Fruit fly (Drosophila melanogaster): ENCODE data around the gene cal1.
A peak's percentile ranks its signal among the peaks of the same experiment; 100 is the strongest.

The cal1 gene

DNA sequence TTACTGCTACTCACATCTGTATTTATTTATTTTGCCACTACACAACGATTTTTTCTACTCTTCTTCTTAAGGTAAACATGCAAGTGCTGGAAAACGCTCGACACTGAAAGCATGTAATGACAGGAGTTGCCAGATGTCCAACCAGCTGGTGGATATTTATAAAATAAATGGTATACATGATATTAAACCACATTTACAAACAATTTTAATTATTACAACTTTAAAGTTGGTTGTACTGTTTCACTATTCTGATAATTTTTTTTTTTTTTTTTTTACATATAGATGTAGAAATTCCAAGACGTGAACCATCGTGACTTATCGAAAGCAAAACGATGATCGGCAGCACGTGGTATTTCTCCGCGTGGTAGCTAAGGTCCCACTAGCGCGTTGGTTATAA, 8.2 kb upstream of the cal1 start, which contains the start of the genes Keap1 and kuk (continued):
- TF ChIP-seq CG10209 (GFP tag; optimal IDR thresholded peaks at IDR 0.05): peak; percentile 41
- TF ChIP-seq CG15601 (tag; optimal IDR thresholded peaks at IDR 0.05): peak; percentile 1
- TF ChIP-seq CG31365 (tag; optimal IDR thresholded peaks at IDR 0.05): no peak
- TF ChIP-seq CG1647 (GFP tag; optimal IDR thresholded peaks at IDR 0.05): peak; percentile 71
- TF ChIP-seq HLH4C (GFP tag; IDR thresholded peaks at IDR 0.05; ENCODE audit: partially characterized antibody): peak; percentile 64
- TF ChIP-seq tll (GFP tag; optimal IDR thresholded peaks at IDR 0.05): no peak
- TF ChIP-seq Hr39 (optimal IDR thresholded peaks at IDR 0.05): no peak
- no peak for TF ChIP-seq Sox100B (GFP tag; optimal IDR thresholded peaks at IDR 0.05)
- no peak for TF ChIP-seq pros (GFP tag; optimal IDR thresholded peaks at IDR 0.05)
- TF ChIP-seq CG17328 (GFP tag; IDR thresholded peaks at IDR 0.05): peak; percentile 38; the same call in 1 of the 2 replicates
- TF ChIP-seq CG14965 (GFP tag; optimal IDR thresholded peaks at IDR 0.05; ENCODE audit: borderline replicate concordance): no peak
- no peak for TF ChIP-seq corto (GFP tag; optimal IDR thresholded peaks at IDR 0.05)
- TF ChIP-seq CG2116 (GFP tag; optimal IDR thresholded peaks at IDR 0.05): peak; percentile 72
- peak; percentile 64 for TF ChIP-seq tio (GFP tag; optimal IDR thresholded peaks at IDR 0.05)
- TF ChIP-seq CG16813 (GFP tag; IDR thresholded peaks at IDR 0.05; ENCODE audit: partially characterized antibody): peak; percentile 78
- TF ChIP-seq CG1233 (GFP tag; optimal IDR thresholded peaks at IDR 0.05): peak; percentile 6
- peak; percentile 24 for TF ChIP-seq CG8089 (GFP tag; optimal IDR thresholded peaks at IDR 0.05)
- peak; percentile 82 for TF ChIP-seq pzg (GFP tag; optimal IDR thresholded peaks at IDR 0.05)
- no peak for TF ChIP-seq CG5953 (GFP tag; IDR thresholded peaks at IDR 0.05)
- peak; percentile 6 for TF ChIP-seq Blimp-1 (GFP tag; optimal IDR thresholded peaks at IDR 0.05)
- no peak for TF ChIP-seq zf30C (GFP tag; optimal IDR thresholded peaks at IDR 0.05)
- TF ChIP-seq Asciz (GFP tag; optimal IDR thresholded peaks at IDR 0.05): peak; percentile 48
- TF ChIP-seq gro (GFP tag; optimal IDR thresholded peaks at IDR 0.05): peak; percentile 60
- TF ChIP-seq CG16779 (GFP tag; IDR thresholded peaks at IDR 0.05): no peak
- TF ChIP-seq gsb-n (tag; optimal IDR thresholded peaks at IDR 0.05): peak; percentile 56
- no peak for TF ChIP-seq CG13296 (GFP tag; optimal IDR thresholded peaks at IDR 0.05)
- TF ChIP-seq CG33557 (GFP tag; optimal IDR thresholded peaks at IDR 0.05): no peak
- peak; percentile 53 for TF ChIP-seq CG13775 (GFP tag; optimal IDR thresholded peaks at IDR 0.05)
- peak; percentile 32 for TF ChIP-seq CG15696 (tag; optimal IDR thresholded peaks at IDR 0.05)
- TF ChIP-seq CG8388 (GFP tag; optimal IDR thresholded peaks at IDR 0.05): no peak
- no peak for TF ChIP-seq CG4707 (GFP tag; optimal IDR thresholded peaks at IDR 0.05)
- TF ChIP-seq ab (GFP tag; optimal IDR thresholded peaks at IDR 0.05): no peak
- peak; percentile 58 for TF ChIP-seq eyg (GFP tag; optimal IDR thresholded peaks at IDR 0.05)
- peak; percentile 62 for TF ChIP-seq Dref (GFP tag; IDR thresholded peaks at IDR 0.05)
- TF ChIP-seq Dip2 (GFP tag; IDR thresholded peaks at IDR 0.05): no peak
- TF ChIP-seq gcm2 (GFP tag; optimal IDR thresholded peaks at IDR 0.05): peak; percentile 41
- TF ChIP-seq CG3838 (GFP tag; optimal IDR thresholded peaks at IDR 0.05): peak; percentile 67
- peak; percentile 34 for TF ChIP-seq CG18011 (GFP tag; optimal IDR thresholded peaks at IDR 0.05)
- TF ChIP-seq CG4360 (GFP tag; IDR thresholded peaks at IDR 0.05): no peak
- peak; percentile 13; the same call in 1 of the 3 replicates for TF ChIP-seq B-H1 (GFP tag; IDR thresholded peaks at IDR 0.05)
- TF ChIP-seq so (GFP tag; IDR thresholded peaks at IDR 0.05): peak; percentile 44; the same call in 1 of the 3 replicates
- TF ChIP-seq usp (GFP tag; optimal IDR thresholded peaks at IDR 0.05): no peak
- TF ChIP-seq CG7928 (GFP tag; optimal IDR thresholded peaks at IDR 0.05): peak; percentile 43
- peak; percentile 46; the same call in 1 of the 2 replicates for TF ChIP-seq CG6272 (GFP tag; IDR thresholded peaks at IDR 0.05)
- TF ChIP-seq CG34376 (GFP tag; optimal IDR thresholded peaks at IDR 0.05): no peak
- 0 out of 2 replicates have a peak, but pooled peaks have one; percentile 32 for TF ChIP-seq CG31224 (GFP tag; IDR thresholded peaks at IDR 0.05)
- peak; percentile 26 for TF ChIP-seq tin (GFP tag; optimal IDR thresholded peaks at IDR 0.05)
- no peak for TF ChIP-seq CG10321 (GFP tag; IDR thresholded peaks at IDR 0.05)
- no peak for TF ChIP-seq prd (optimal IDR thresholded peaks at IDR 0.05)
- peak; percentile 51; the same call in 1 of the 3 replicates for TF ChIP-seq prd (GFP tag; IDR thresholded peaks at IDR 0.05)
- no peak for TF ChIP-seq CG4404 (GFP tag; IDR thresholded peaks at IDR 0.05)

Data from whole organism, embryonic.